Worm (Caenorhabditis elegans): Measurements from ENCODE around the gene cest-33.

DNA sequence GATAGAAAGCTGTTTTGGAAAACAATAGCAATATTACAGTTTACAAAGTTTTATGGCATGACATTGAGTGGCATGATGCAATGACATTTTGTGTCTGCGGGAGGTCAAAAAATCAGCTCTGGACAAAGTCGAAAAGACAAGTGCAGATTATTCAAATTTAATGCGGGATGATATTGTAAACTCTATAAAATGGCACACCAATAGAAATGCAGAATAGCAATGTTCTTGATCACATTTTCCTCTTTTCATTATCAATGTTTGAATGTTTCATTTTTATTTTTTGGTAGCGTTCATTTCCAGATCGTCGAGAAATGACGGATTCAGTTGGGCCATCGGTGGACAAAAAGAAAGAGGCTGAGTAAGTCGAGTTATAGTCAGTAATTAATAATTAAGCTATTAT, 36.6 kb downstream of the cest-33 start, which contains the start of gene T28C12.2:
- TF ChIP-seq pqm-1 (tag; optimal IDR thresholded peaks at IDR 0.05) (no peak), rnt-1 (tag; optimal IDR thresholded peaks at IDR 0.05) (no peak), nhr-28 (tag; optimal IDR thresholded peaks at IDR 0.05) (no peak), zip-4 (GFP tag; optimal IDR thresholded peaks at IDR 0.05) (no peak), egl-27 (tag; optimal IDR thresholded peaks at IDR 0.05) (no peak), nhr-77 (tag; optimal IDR thresholded peaks at IDR 0.05) (no peak), nhr-12 (tag; optimal IDR thresholded peaks at IDR 0.05) (no peak), dpl-1 (GFP tag; optimal IDR thresholded peaks at IDR 0.05) (no peak), nhr-11 (tag; optimal IDR thresholded peaks at IDR 0.05) (no peak), ama-1 (optimal IDR thresholded peaks at IDR 0.05) (no peak), mep-1 (tag; optimal IDR thresholded peaks at IDR 0.05) (no peak), unc-62 (GFP tag; optimal IDR thresholded peaks at IDR 0.05) (no peak)
